Fruit fly (Drosophila melanogaster): ENCODE measurements around the gene Saysd1.
A peak's percentile ranks its signal among the peaks of the same experiment; 100 is the strongest.

The Saysd1 gene

dm6 chr3R:25247379-25247869, 32.4 kb upstream of the Saysd1 start, which contains the start of the genes RpS27 and Nup37 (continued):
- TF ChIP-seq Sry-β (GFP tag; optimal IDR thresholded peaks at IDR 0.05) (peak; percentile 80), vnd (GFP tag; IDR thresholded peaks at IDR 0.05; ENCODE audit: partially characterized antibody) (no peak), pros (GFP tag; optimal IDR thresholded peaks at IDR 0.05) (peak; percentile 73), Aef1 (GFP tag; IDR thresholded peaks at IDR 0.05) (peak; percentile 95), CG2889 (GFP tag; IDR thresholded peaks at IDR 0.05) (peak; percentile 94), Lpt (GFP tag; optimal IDR thresholded peaks at IDR 0.05) (no peak), HLH3B (GFP tag; IDR thresholded peaks at IDR 0.05) (peak; percentile 95), esg (GFP tag; conservative IDR thresholded peaks at IDR 0.05) (peak; percentile 84), jigr1 (GFP tag; IDR thresholded peaks at IDR 0.05) (peak; percentile 72; the same call in 1 of the 3 replicates), tll (GFP tag; optimal IDR thresholded peaks at IDR 0.05) (peak in 1 of 2 experiments; percentile 88), CG8290 (GFP tag; optimal IDR thresholded peaks at IDR 0.05) (peak; percentile 98), CG8290 (tag; optimal IDR thresholded peaks at IDR 0.05) (peak; percentile 97 to 100), hbn (GFP tag; IDR thresholded peaks at IDR 0.05; ENCODE audit: partially characterized antibody) (no peak), CG16815 (GFP tag; optimal IDR thresholded peaks at IDR 0.05) (peak; percentile 95), otp (GFP tag; IDR thresholded peaks at IDR 0.05) (peak; percentile 98), CG13624 (GFP tag; optimal IDR thresholded peaks at IDR 0.05) (peak; percentile 99), CG15073 (GFP tag; optimal IDR thresholded peaks at IDR 0.05) (peak; percentile 68), sc (optimal IDR thresholded peaks at IDR 0.05) (no peak), sc (GFP tag; optimal IDR thresholded peaks at IDR 0.05) (peak; percentile 97), CG30431 (GFP tag; optimal IDR thresholded peaks at IDR 0.05) (peak; percentile 98), peb (GFP tag; IDR thresholded peaks at IDR 0.05) (peak; percentile 89), da (GFP tag; optimal IDR thresholded peaks at IDR 0.05) (peak; percentile 99), dmrt11E (tag; optimal IDR thresholded peaks at IDR 0.05) (peak; percentile 94), CG9609 (GFP tag; optimal IDR thresholded peaks at IDR 0.05) (peak; percentile 99), lola (GFP tag; optimal IDR thresholded peaks at IDR 0.05) (peak in 1 of 3 experiments; percentile 83), nerfin-1 (tag; optimal IDR thresholded peaks at IDR 0.05) (peak; percentile 94), NC2β (GFP tag; optimal IDR thresholded peaks at IDR 0.05) (peak; percentile 100), eve (GFP tag; optimal IDR thresholded peaks at IDR 0.05) (no peak), CG1233 (GFP tag; optimal IDR thresholded peaks at IDR 0.05) (peak; percentile 99), B-H2 (GFP tag; optimal IDR thresholded peaks at IDR 0.05) (peak; percentile 100), CG6689 (GFP tag; IDR thresholded peaks at IDR 0.05) (peak; percentile 91), prd (optimal IDR thresholded peaks at IDR 0.05) (no peak), prd (GFP tag; IDR thresholded peaks at IDR 0.05) (peak; percentile 91), CG7987 (GFP tag; optimal IDR thresholded peaks at IDR 0.05) (peak; percentile 100), pzg (GFP tag; optimal IDR thresholded peaks at IDR 0.05) (peak; percentile 97), CG42726 (GFP tag; IDR thresholded peaks at IDR 0.05; ENCODE audit: partially characterized antibody) (no peak), CG1024 (GFP tag; IDR thresholded peaks at IDR 0.05) (peak; percentile 94), CG16863 (GFP tag; optimal IDR thresholded peaks at IDR 0.05) (peak; percentile 98), CG10979 (tag; optimal IDR thresholded peaks at IDR 0.05) (peak; percentile 86), CG13894 (tag; optimal IDR thresholded peaks at IDR 0.05) (peak; percentile 96), seq (GFP tag; IDR thresholded peaks at IDR 0.05) (peak; percentile 89), Nf-YC (tag; optimal IDR thresholded peaks at IDR 0.05) (peak; percentile 88), Fer2 (tag; optimal IDR thresholded peaks at IDR 0.05) (peak; percentile 98), CG1603 (tag; optimal IDR thresholded peaks at IDR 0.05) (peak; percentile 98), CG33557 (GFP tag; optimal IDR thresholded peaks at IDR 0.05) (peak; percentile 96), chn (GFP tag; optimal IDR thresholded peaks at IDR 0.05) (peak; percentile 98), CG11085 (GFP tag; IDR thresholded peaks at IDR 0.05) (peak; percentile 99), CG17802 (tag; optimal IDR thresholded peaks at IDR 0.05) (peak; percentile 94), wor (GFP tag; IDR thresholded peaks at IDR 0.05) (peak; percentile 74), ttk (GFP tag; IDR thresholded peaks at IDR 0.05) (peak; percentile 97), jumu (GFP tag; optimal IDR thresholded peaks at IDR 0.05) (peak; percentile 96)

Measured in whole organism, embryonic.